Fruit fly (Drosophila melanogaster): ENCODE data around the gene Obp28a.

DNA sequence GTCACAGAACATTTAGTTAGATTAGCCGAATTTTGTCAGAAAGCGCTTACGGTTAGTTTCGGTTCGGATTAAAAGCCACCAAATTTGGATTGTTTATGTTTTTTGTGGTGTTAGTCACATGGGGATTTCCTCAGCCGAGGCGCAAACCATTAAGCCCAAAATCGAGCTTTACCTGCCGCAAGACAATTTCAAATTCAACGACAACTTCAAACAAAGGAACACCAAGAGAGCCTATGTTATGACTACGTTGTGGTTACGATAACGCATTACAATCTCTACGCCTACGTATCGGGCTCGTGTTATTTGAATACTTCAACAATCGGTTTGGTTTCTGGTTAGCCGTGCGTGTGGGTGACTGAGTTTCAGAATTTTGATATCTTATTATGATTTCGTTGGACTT is 23.9 kb downstream of the Obp28a start:
- TF ChIP-seq psq (optimal IDR thresholded peaks at IDR 0.05), result no peak
- no peak for TF ChIP-seq ttk (optimal IDR thresholded peaks at IDR 0.05)
- no peak for TF ChIP-seq h (optimal IDR thresholded peaks at IDR 0.05)
- no peak for TF ChIP-seq Sin3A (optimal IDR thresholded peaks at IDR 0.05)
- no peak for TF ChIP-seq Myc (optimal IDR thresholded peaks at IDR 0.05)
- no peak for TF ChIP-seq insv (optimal IDR thresholded peaks at IDR 0.05)

All from Kc167 (cell line).